Fruit fly (Drosophila melanogaster) whole organism, embryonic: ENCODE data around the gene CG12974.

Experiments
- CG1024 ChIP-seq: fragments of 200-800 bp; sonication (Bioruptor generic); IDR thresholded peaks from 2 replicates; pipeline ENCODE4 v1.3.6; 2022; ENCODE audit warnings: missing biosample characterization, missing genetic modification characterization
- CG10654 ChIP-seq: fragments of 200-800 bp; sonication (Bioruptor generic); optimal IDR thresholded peaks from 2 replicates; lab custom pipeline; 2016; ENCODE audit warnings: missing biosample characterization, missing genetic modification characterization
- CG12299 ChIP-seq: fragments of 200-800 bp; sonication (Bioruptor generic); optimal IDR thresholded peaks from 2 replicates; lab custom pipeline; 2018; ENCODE audit warnings: missing biosample characterization, mild to moderate bottlenecking, missing genetic modification characterization
- CG13775 ChIP-seq: fragments of 200-800 bp; sonication (Bioruptor generic); optimal IDR thresholded peaks from 3 replicates; lab custom pipeline; 2017; ENCODE audit warnings: missing biosample characterization, mild to moderate bottlenecking, missing genetic modification characterization
- CG1602 ChIP-seq: fragments of 200-800 bp; sonication (Bioruptor generic); optimal IDR thresholded peaks from 3 replicates; lab custom pipeline; 2016; ENCODE audit warnings: missing biosample characterization, missing genetic modification characterization
- CG16815 ChIP-seq: fragments of 200-800 bp; sonication (Bioruptor generic); optimal IDR thresholded peaks from 3 replicates; lab custom pipeline; 2017; ENCODE audit warnings: missing biosample characterization, mild to moderate bottlenecking, missing genetic modification characterization
- CG17186 ChIP-seq: fragments of 200-800 bp; sonication (Bioruptor generic); optimal IDR thresholded peaks from 3 replicates; lab custom pipeline; 2017; ENCODE audit warnings: missing biosample characterization, missing genetic modification reagents, missing genetic modification characterization
- CG2116 ChIP-seq: fragments of 200-800 bp; sonication (Bioruptor generic); optimal IDR thresholded peaks from 3 replicates; lab custom pipeline; 2018; ENCODE audit warnings: missing biosample characterization, mild to moderate bottlenecking, missing genetic modification characterization
- CG2202 ChIP-seq: fragments of 200-800 bp; sonication (Bioruptor generic); optimal IDR thresholded peaks from 2 replicates; lab custom pipeline; 2018; ENCODE audit warnings: missing biosample characterization, mild to moderate bottlenecking, missing genetic modification characterization
- CG2889 ChIP-seq: fragments of 200-800 bp; sonication (Bioruptor generic); IDR thresholded peaks from 3 replicates; pipeline ENCODE4 v1.3.6; 2022; ENCODE audit warnings: missing biosample characterization, missing genetic modification characterization
- CG30020 ChIP-seq: fragments of 200-800 bp; optimal IDR thresholded peaks from 2 replicates; lab custom pipeline; 2019; ENCODE audit warnings: missing biosample characterization, mild to moderate bottlenecking, missing genetic modification characterization, moderate library complexity
- CG33557 ChIP-seq: fragments of 200-800 bp; sonication (Bioruptor generic); optimal IDR thresholded peaks from 2 replicates; lab custom pipeline; 2019; ENCODE audit warnings: missing biosample characterization, mild to moderate bottlenecking, missing genetic modification characterization, moderate library complexity
- CG34376 ChIP-seq: fragments of 200-800 bp; sonication (Bioruptor generic); optimal IDR thresholded peaks from 2 replicates; lab custom pipeline; 2018; ENCODE audit warnings: missing biosample characterization, mild to moderate bottlenecking, missing genetic modification characterization
- CG6689 ChIP-seq: fragments of 200-800 bp; sonication (Bioruptor generic); IDR thresholded peaks from 2 replicates; pipeline ENCODE4 v1.3.6; 2022; ENCODE audit warnings: missing biosample characterization, missing genetic modification characterization
- CG6813 ChIP-seq: fragments of 200-800 bp; sonication (Bioruptor generic); optimal IDR thresholded peaks from 2 replicates; lab custom pipeline; 2017; ENCODE audit warnings: missing biosample characterization, missing genetic modification characterization, mild to moderate bottlenecking, moderate library complexity, missing genetic modification reagents
- CG7839 ChIP-seq: fragments of 200-800 bp; sonication (Bioruptor generic); optimal IDR thresholded peaks from 3 replicates; lab custom pipeline; 2018; ENCODE audit warnings: missing biosample characterization, mild to moderate bottlenecking, missing genetic modification characterization, moderate library complexity
- Dll ChIP-seq: fragments of 200-800 bp; sonication (Bioruptor generic); IDR thresholded peaks from 4 replicates; pipeline ENCODE4 v1.3.6; 2022; ENCODE audit warnings: missing biosample characterization, missing genetic modification characterization; ENCODE audit not compliant: partially characterized antibody
- Doc2 ChIP-seq: fragments of 200-800 bp; sonication (Bioruptor generic); IDR thresholded peaks from 2 replicates; pipeline ENCODE4 v1.3.6; 2022; ENCODE audit warnings: missing biosample characterization, missing genetic modification characterization
- Dref ChIP-seq: fragments of 200-800 bp; sonication (Bioruptor generic); IDR thresholded peaks from 2 replicates; pipeline ENCODE4 v1.3.6; 2022; ENCODE audit warnings: missing biosample characterization, missing genetic modification characterization
- E2f2 ChIP-seq: fragments of 200-800 bp; sonication (Bioruptor generic); IDR thresholded peaks from 2 replicates; pipeline ENCODE4 v1.3.6; 2022; ENCODE audit warnings: missing biosample characterization, missing genetic modification characterization
- HLH54F ChIP-seq: fragments of 200-800 bp; sonication (Bioruptor generic); optimal IDR thresholded peaks from 3 replicates; lab custom pipeline; 2016; ENCODE audit warnings: missing biosample characterization, missing genetic modification characterization
- Hmx ChIP-seq: fragments of 200-800 bp; sonication (Bioruptor generic); optimal IDR thresholded peaks from 2 replicates; lab custom pipeline; 2016; ENCODE audit warnings: missing biosample characterization, missing genetic modification characterization
- Jarid2 ChIP-seq: fragments of 200-800 bp; sonication (Bioruptor generic); optimal IDR thresholded peaks from 3 replicates; lab custom pipeline; 2017; ENCODE audit warnings: mild to moderate bottlenecking, missing biosample characterization, missing genetic modification reagents, missing genetic modification characterization
- Lpt ChIP-seq: fragments of >200 bp; optimal IDR thresholded peaks from 2 replicates; lab custom pipeline; 2018; ENCODE audit warnings: missing biosample characterization, missing genetic modification characterization
- NFAT ChIP-seq: fragments of 200-800 bp; sonication (Bioruptor generic); IDR thresholded peaks from 2 replicates; pipeline ENCODE4 v1.3.6; 2022; ENCODE audit warnings: missing biosample characterization, missing genetic modification characterization
- Oaz ChIP-seq: fragments of 200-800 bp; sonication (Bioruptor generic); IDR thresholded peaks from 2 replicates; pipeline ENCODE4 v1.3.6; 2022; ENCODE audit warnings: missing biosample characterization, missing genetic modification characterization
- Optix ChIP-seq: fragments of 200-800 bp; sonication (Bioruptor generic); IDR thresholded peaks from 3 replicates; pipeline ENCODE4 v1.3.6; 2022; ENCODE audit warnings: missing biosample characterization, missing genetic modification characterization
- Rfx ChIP-seq: fragments of 200-800 bp; sonication (Bioruptor generic); IDR thresholded peaks from 2 replicates; pipeline ENCODE4 v1.3.6; 2022; ENCODE audit warnings: missing biosample characterization, missing genetic modification characterization
- Rx ChIP-seq: fragments of 200-800 bp; sonication (Bioruptor generic); IDR thresholded peaks from 2 replicates; pipeline ENCODE4 v1.3.6; 2022; ENCODE audit warnings: missing biosample characterization, missing genetic modification characterization
- Sox100B ChIP-seq: fragments of 200-800 bp; sonication (Bioruptor generic); optimal IDR thresholded peaks from 3 replicates; lab custom pipeline; 2018; ENCODE audit warnings: missing biosample characterization, mild to moderate bottlenecking, missing genetic modification characterization
- abd-A ChIP-seq: fragments of 200-800 bp; sonication (Bioruptor generic); optimal IDR thresholded peaks from 3 replicates; lab custom pipeline; 2019; ENCODE audit warnings: missing biosample characterization, mild to moderate bottlenecking, missing genetic modification characterization, moderate library complexity
- bowl ChIP-seq: fragments of 200-800 bp; sonication (Bioruptor generic); IDR thresholded peaks from 2 replicates; pipeline ENCODE4 v1.3.6; 2022; ENCODE audit warnings: missing biosample characterization, missing genetic modification characterization
- cad ChIP-seq: fragments of >200 bp; optimal IDR thresholded peaks from 2 replicates; lab custom pipeline; 2017; ENCODE audit warnings: missing biosample characterization, missing genetic modification characterization
- cas ChIP-seq: fragments of 200-800 bp; sonication (Bioruptor generic); IDR thresholded peaks from 2 replicates; pipeline ENCODE4 v1.3.6; 2022; ENCODE audit warnings: missing biosample characterization, missing genetic modification characterization
- eyg ChIP-seq: fragments of 200-800 bp; sonication (Bioruptor generic); optimal IDR thresholded peaks from 3 replicates; lab custom pipeline; 2016; ENCODE audit warnings: missing biosample characterization, missing genetic modification characterization
- gfzf ChIP-seq: fragments of 200-800 bp; sonication (Bioruptor generic); optimal IDR thresholded peaks from 2 replicates; lab custom pipeline; 2016; ENCODE audit warnings: missing biosample characterization, mild to moderate bottlenecking, missing genetic modification characterization, moderate library complexity
- h ChIP-seq: fragments of >200 bp; optimal IDR thresholded peaks from 2 replicates; lab custom pipeline; 2017
- hth ChIP-seq: fragments of >200 bp; optimal IDR thresholded peaks from 2 replicates; lab custom pipeline; 2017; ENCODE audit warnings: inconsistent platforms
- oc ChIP-seq: fragments of 200-800 bp; sonication (Bioruptor generic); optimal IDR thresholded peaks from 2 replicates; lab custom pipeline; 2018; ENCODE audit warnings: missing biosample characterization, mild to moderate bottlenecking, missing genetic modification characterization, moderate library complexity
- p53 ChIP-seq: fragments of 200-800 bp; sonication (Bioruptor generic); optimal IDR thresholded peaks from 2 replicates; lab custom pipeline; 2016; ENCODE audit warnings: missing biosample characterization, missing genetic modification characterization
- rib ChIP-seq: fragments of 200-800 bp; sonication (Bioruptor generic); IDR thresholded peaks from 2 replicates; pipeline ENCODE4 v1.3.6; 2022; ENCODE audit warnings: missing biosample characterization, missing genetic modification characterization
- slou ChIP-seq: fragments of 200-800 bp; sonication (Bioruptor generic); optimal IDR thresholded peaks from 3 replicates; lab custom pipeline; 2016; ENCODE audit warnings: missing biosample characterization, missing genetic modification characterization
- so ChIP-seq: fragments of 200-800 bp; sonication (Bioruptor generic); IDR thresholded peaks from 3 replicates; pipeline ENCODE4 v1.3.6; 2022; ENCODE audit warnings: missing biosample characterization, missing genetic modification characterization
- sob ChIP-seq: fragments of 200-800 bp; sonication (Bioruptor generic); IDR thresholded peaks from 2 replicates; pipeline ENCODE4 v1.3.6; 2022; ENCODE audit warnings: missing biosample characterization, missing genetic modification characterization
- sqz ChIP-seq: fragments of 200-800 bp; sonication (Bioruptor generic); optimal IDR thresholded peaks from 3 replicates; lab custom pipeline; 2018; ENCODE audit warnings: missing biosample characterization, mild to moderate bottlenecking, missing genetic modification characterization
- tap ChIP-seq: fragments of 200-800 bp; optimal IDR thresholded peaks from 3 replicates; lab custom pipeline; 2019; ENCODE audit warnings: missing biosample characterization, mild to moderate bottlenecking, missing genetic modification characterization, moderate library complexity
- tgo ChIP-seq: fragments of 200-800 bp; sonication (Bioruptor generic); IDR thresholded peaks from 3 replicates; pipeline ENCODE4 v1.3.6; 2022; ENCODE audit warnings: missing biosample characterization, missing genetic modification characterization
- tio ChIP-seq: fragments of 200-800 bp; sonication (Bioruptor generic); optimal IDR thresholded peaks from 2 replicates; lab custom pipeline; 2017; ENCODE audit warnings: missing biosample characterization, missing genetic modification characterization, inconsistent platforms
- tup ChIP-seq: fragments of 200-800 bp; sonication (Bioruptor generic); optimal IDR thresholded peaks from 2 replicates; lab custom pipeline; 2016; ENCODE audit warnings: missing biosample characterization, mild to moderate bottlenecking, missing genetic modification characterization, moderate library complexity
- vnd ChIP-seq: fragments of 200-800 bp; sonication (Bioruptor generic); IDR thresholded peaks from 3 replicates; pipeline ENCODE4 v1.3.6; 2022; ENCODE audit warnings: missing biosample characterization, missing genetic modification characterization; ENCODE audit not compliant: partially characterized antibody
- zfh2 ChIP-seq: fragments of 200-800 bp; sonication (Bioruptor generic); optimal IDR thresholded peaks from 2 replicates; lab custom pipeline; 2016; ENCODE audit warnings: missing biosample characterization, missing genetic modification characterization

Gene CG12974

dm6 chr3L:21285639-21286338 lies at the start of gene CG12974, which contains the start of gene pzg (continued):
- peak; percentile 93 for TF ChIP-seq sob
- TF ChIP-seq CG30020 (tag; lab: Kevin White, UChicago) = peak; percentile 80
- no peak for TF ChIP-seq h (lab: Kevin White, UChicago)
- TF ChIP-seq CG6813 (GFP tag; lab: Kevin White, UChicago) = peak; percentile 38
- peak; percentile 59 for TF ChIP-seq Sox100B (GFP tag; lab: Kevin White, UChicago)
- no peak for TF ChIP-seq hth (lab: Kevin White, UChicago)
- peak; percentile 94 for TF ChIP-seq E2f2 (GFP tag; lab: Robert Waterston, UW)
- TF ChIP-seq CG33557 (GFP tag; lab: Kevin White, UChicago) = peak; percentile 42
- peak; percentile 46 for TF ChIP-seq slou (GFP tag; lab: Kevin White, UChicago)
- TF ChIP-seq Rx (GFP tag; lab: Robert Waterston, UW) = peak; percentile 67
- peak; percentile 72 for TF ChIP-seq sqz (GFP tag; lab: Kevin White, UChicago)
- peak; percentile 57 for TF ChIP-seq eyg (GFP tag; lab: Kevin White, UChicago)
- TF ChIP-seq CG7839 (tag; lab: Kevin White, UChicago) = peak; percentile 70
- TF ChIP-seq Optix (GFP tag; lab: Robert Waterston, UW) = peak; percentile 83; the same call in 2 of the 3 replicates
- TF ChIP-seq vnd (GFP tag; lab: Robert Waterston, UW) = peak; percentile 73
- TF ChIP-seq CG12299 (tag; lab: Kevin White, UChicago) = peak; percentile 20
- TF ChIP-seq CG1024 (GFP tag; lab: Robert Waterston, UW) = no peak
- TF ChIP-seq CG34376 (GFP tag; lab: Kevin White, UChicago) = no peak
- TF ChIP-seq CG2889 (GFP tag; lab: Robert Waterston, UW) = peak; percentile 80; the same call in 2 of the 3 replicates
- no peak for TF ChIP-seq bowl
- TF ChIP-seq CG1602 (GFP tag; lab: Kevin White, UChicago) = peak; percentile 83
- peak; percentile 92 for TF ChIP-seq Rfx (GFP tag; lab: Robert Waterston, UW)
- TF ChIP-seq Dll (GFP tag; lab: Robert Waterston, UW) = peak; percentile 69; the same call in 3 of the 4 replicates
- no peak for TF ChIP-seq oc
- peak; percentile 61 for TF ChIP-seq CG17186
- peak; percentile 94 for TF ChIP-seq CG13775
- peak; percentile 59 for TF ChIP-seq CG6689 (GFP tag; lab: Robert Waterston, UW)
- peak; percentile 36; the same call in 1 of the 2 replicates for TF ChIP-seq cas (GFP tag; lab: Robert Waterston, UW)
- peak; percentile 7 for TF ChIP-seq CG2202 (tag; lab: Kevin White, UChicago)
- TF ChIP-seq so (GFP tag; lab: Robert Waterston, UW) = peak; percentile 69; the same call in 1 of the 3 replicates
- peak; percentile 70 for TF ChIP-seq gfzf (GFP tag; lab: Kevin White, UChicago)
- peak; percentile 86 for TF ChIP-seq tgo (GFP tag; lab: Robert Waterston, UW)
- TF ChIP-seq tup = peak; percentile 47
- peak; percentile 90 for TF ChIP-seq Oaz (GFP tag; lab: Robert Waterston, UW)
- TF ChIP-seq p53 (GFP tag; lab: Kevin White, UChicago) = no peak
- TF ChIP-seq NFAT (GFP tag; lab: Robert Waterston, UW) = peak; percentile 58
- peak; percentile 63 for TF ChIP-seq abd-A
- no peak; the same call in 1 of the 2 replicates for TF ChIP-seq rib (GFP tag; lab: Robert Waterston, UW)
- TF ChIP-seq CG10654 (GFP tag; lab: Kevin White, UChicago) = peak; percentile 67
- peak; percentile 85 for TF ChIP-seq CG16815 (GFP tag; lab: Kevin White, UChicago)
- no peak for TF ChIP-seq cad (GFP tag; lab: Kevin White, UChicago)
- peak; percentile 81 for TF ChIP-seq zfh2 (GFP tag; lab: Kevin White, UChicago)
- no peak for TF ChIP-seq Lpt (GFP tag; lab: Kevin White, UChicago)
- TF ChIP-seq tap = no peak
- peak; percentile 79 for TF ChIP-seq Doc2 (GFP tag; lab: Robert Waterston, UW)
- peak; percentile 40 for TF ChIP-seq Dref (GFP tag; lab: Robert Waterston, UW)
- TF ChIP-seq HLH54F = peak; percentile 85
- TF ChIP-seq Jarid2 (GFP tag; lab: Kevin White, UChicago) = peak; percentile 45
- no peak for TF ChIP-seq tio (GFP tag; lab: Kevin White, UChicago)
- peak; percentile 69 for TF ChIP-seq CG2116
- TF ChIP-seq Hmx = no peak
